Worm (Caenorhabditis elegans): ENCODE measurements around the gene mca-3.

Gene mca-3

DNA sequence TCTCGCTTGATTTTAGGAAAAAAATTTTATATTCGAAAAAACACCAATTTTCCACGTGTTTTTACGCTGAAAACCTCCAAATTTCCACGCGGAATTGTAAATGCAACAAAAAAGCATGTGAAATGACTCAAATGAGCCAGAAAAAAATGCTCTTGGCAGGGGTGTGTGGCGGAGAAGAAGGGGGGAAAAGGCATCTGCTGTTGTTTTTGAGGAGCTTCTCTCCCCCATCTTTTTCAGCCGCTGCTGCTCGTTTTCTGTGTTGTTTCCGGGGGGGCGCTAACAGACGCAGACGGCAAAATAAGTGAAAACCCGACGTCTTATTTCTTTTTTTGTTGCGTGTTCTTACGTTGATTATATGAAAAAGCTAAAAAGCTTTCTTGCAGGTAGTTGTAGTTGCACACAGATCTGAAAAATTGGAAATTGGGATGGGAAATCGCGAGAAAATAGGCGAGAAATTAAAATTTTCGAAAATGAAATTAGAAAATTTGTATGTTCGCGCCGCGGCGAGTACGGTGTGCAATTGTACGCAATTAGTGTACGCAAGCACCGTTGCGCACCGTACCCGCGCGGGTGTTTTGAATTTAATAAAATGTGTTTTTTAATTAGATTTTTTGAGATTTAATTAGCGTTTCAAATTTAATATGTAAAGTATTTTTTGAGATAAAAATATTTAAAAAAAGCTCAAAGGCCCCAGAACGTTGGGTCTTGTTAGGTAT lies 920 bp downstream of the mca-3 start:
- TF ChIP-seq him-1 (tag; optimal IDR thresholded peaks at IDR 0.05) (no peak), W03F9.2 (tag; optimal IDR thresholded peaks at IDR 0.05) (no peak), dao-5 (tag; optimal IDR thresholded peaks at IDR 0.05) (no peak)

DNA sequence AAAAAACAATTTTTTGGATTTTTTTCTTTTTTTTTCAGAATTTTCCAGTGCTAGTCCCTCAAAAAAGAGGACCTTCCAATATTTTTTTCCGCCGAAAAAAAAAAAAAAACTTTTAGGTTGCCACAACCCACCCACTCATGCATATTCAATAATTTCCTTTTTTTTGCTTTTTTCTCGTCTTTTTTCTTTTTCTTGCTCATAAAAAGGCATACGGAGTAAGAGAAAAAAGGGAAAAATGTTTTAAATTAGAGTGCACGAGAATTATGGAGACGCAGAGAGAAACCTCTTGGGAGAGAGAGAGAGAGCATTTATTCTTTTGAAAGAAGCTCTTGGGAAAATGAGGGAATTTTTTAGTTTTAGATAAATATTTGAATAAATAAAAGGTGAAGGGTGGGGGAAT lies 5.0 kb downstream of the mca-3 start:
- TF ChIP-seq him-1 (tag; optimal IDR thresholded peaks at IDR 0.05) = peak; percentile 2
- TF ChIP-seq dao-5 (tag; optimal IDR thresholded peaks at IDR 0.05) = no peak
- TF ChIP-seq W03F9.2 (tag; optimal IDR thresholded peaks at IDR 0.05) = no peak

ce11 chrIV:3121060-3121459 lies 11.9 kb downstream of the mca-3 start:
- TF ChIP-seq W03F9.2 (tag; optimal IDR thresholded peaks at IDR 0.05) (no peak), dao-5 (tag; optimal IDR thresholded peaks at IDR 0.05) (no peak), him-1 (tag; optimal IDR thresholded peaks at IDR 0.05) (no peak)

ce11 chrIV:3101208-3101607 lies 31.7 kb downstream of the mca-3 start:
- TF ChIP-seq dao-5 (tag; optimal IDR thresholded peaks at IDR 0.05) (no peak), him-1 (tag; optimal IDR thresholded peaks at IDR 0.05) (no peak), W03F9.2 (tag; optimal IDR thresholded peaks at IDR 0.05) (no peak)

DNA sequence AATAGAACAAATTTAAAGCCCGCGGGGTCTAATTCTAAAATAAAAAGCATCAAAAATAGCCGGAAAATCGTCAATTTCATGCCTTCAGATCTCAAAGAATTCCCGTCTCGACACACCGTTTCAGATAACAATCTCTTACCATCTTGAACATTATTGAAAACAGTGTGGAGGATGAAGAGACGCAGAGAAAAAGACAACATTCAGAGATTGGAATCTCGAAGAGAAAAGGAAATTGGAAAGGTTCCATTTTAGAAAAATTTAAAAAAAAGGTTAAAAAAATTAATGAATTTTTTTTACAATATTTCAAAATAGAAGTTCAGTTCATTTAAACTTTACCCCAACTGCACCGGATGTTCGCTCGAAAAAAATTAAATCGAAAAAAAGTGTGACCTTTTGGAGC lies 35.9 kb downstream of the mca-3 start:
- TF ChIP-seq dao-5 (tag; optimal IDR thresholded peaks at IDR 0.05) = no peak
- TF ChIP-seq him-1 (tag; optimal IDR thresholded peaks at IDR 0.05) = no peak
- TF ChIP-seq W03F9.2 (tag; optimal IDR thresholded peaks at IDR 0.05) = no peak

- no peak for TF ChIP-seq him-1 (tag; optimal IDR thresholded peaks at IDR 0.05)
Observed at ce11 chrIV:3095995-3096544, 36.9 kb downstream of the mca-3 start.

DNA sequence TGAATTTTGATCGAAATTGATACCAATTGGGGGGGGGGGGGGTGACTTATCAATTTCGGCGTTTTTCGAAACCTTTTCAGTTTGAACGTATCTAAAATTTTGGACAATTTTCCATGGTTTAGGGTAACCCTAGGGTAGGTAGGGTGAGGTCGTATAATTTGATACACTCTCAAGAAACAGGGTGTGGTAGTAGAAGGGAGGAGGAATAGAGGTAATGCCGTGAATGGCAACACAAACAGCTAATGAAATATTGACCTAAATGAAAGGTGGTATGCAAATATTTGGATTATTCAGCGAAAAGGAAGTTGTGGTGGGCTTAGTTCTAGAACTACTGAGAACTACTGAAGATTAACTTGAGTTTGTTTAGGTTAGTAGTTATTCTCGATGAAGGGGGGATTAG lies 40.0 kb downstream of the mca-3 start:
- TF ChIP-seq dao-5 (tag; optimal IDR thresholded peaks at IDR 0.05) (no peak), him-1 (tag; optimal IDR thresholded peaks at IDR 0.05) (no peak), W03F9.2 (tag; optimal IDR thresholded peaks at IDR 0.05) (no peak)

- TF ChIP-seq him-1 (tag; optimal IDR thresholded peaks at IDR 0.05) = no peak
- no peak for TF ChIP-seq dao-5 (tag; optimal IDR thresholded peaks at IDR 0.05)
- TF ChIP-seq W03F9.2 (tag; optimal IDR thresholded peaks at IDR 0.05) = no peak
Observed at ce11 chrIV:3091112-3091511, 41.8 kb downstream of the mca-3 start.

- TF ChIP-seq him-1 (tag; optimal IDR thresholded peaks at IDR 0.05) (no peak), dao-5 (tag; optimal IDR thresholded peaks at IDR 0.05) (no peak), W03F9.2 (tag; optimal IDR thresholded peaks at IDR 0.05) (no peak)
Observed at ce11 chrIV:3089611-3090010, 43.3 kb downstream of the mca-3 start.

ce11 chrIV:3086825-3087224 lies 46.1 kb downstream of the mca-3 start, which contains the start of gene Y67D8C.9:
Y67D8C.9 (minus strand) TSS chrIV:3086925.
- no peak for TF ChIP-seq W03F9.2 (tag; optimal IDR thresholded peaks at IDR 0.05)
- TF ChIP-seq dao-5 (tag; optimal IDR thresholded peaks at IDR 0.05) = no peak
- no peak for TF ChIP-seq him-1 (tag; optimal IDR thresholded peaks at IDR 0.05)

- TF ChIP-seq him-1 (tag; optimal IDR thresholded peaks at IDR 0.05) (no peak), W03F9.2 (tag; optimal IDR thresholded peaks at IDR 0.05) (no peak), dao-5 (tag; optimal IDR thresholded peaks at IDR 0.05) (no peak)
Observed at ce11 chrIV:3076802-3077201, 56.1 kb downstream of the mca-3 start.

- no peak for TF ChIP-seq him-1 (tag; optimal IDR thresholded peaks at IDR 0.05)
- no peak for TF ChIP-seq W03F9.2 (tag; optimal IDR thresholded peaks at IDR 0.05)
- no peak for TF ChIP-seq dao-5 (tag; optimal IDR thresholded peaks at IDR 0.05)
Observed at ce11 chrIV:3076207-3076606, 56.7 kb downstream of the mca-3 start, which contains the start of gene Y67D8C.22. Y67D8C.22 (minus strand) TSS chrIV:3076307.

DNA sequence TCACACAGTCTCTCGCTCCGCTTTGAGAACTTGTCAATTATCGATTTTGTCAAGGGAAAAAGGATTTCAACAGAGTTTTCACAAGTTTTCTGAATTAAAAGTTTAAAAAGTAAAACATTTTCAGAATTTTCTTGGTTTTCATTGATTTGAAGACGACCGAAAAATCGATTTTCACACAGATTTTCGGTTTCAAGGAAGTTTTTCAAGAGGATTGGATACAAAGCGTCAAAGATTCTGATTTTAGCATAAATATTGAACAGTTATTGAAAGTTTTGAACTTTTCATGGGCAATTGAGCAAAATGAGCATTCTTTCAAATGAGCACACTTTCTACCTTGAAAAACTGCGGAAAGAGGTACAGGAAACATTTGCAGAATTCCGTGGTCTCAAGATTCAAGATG lies 61.0 kb downstream of the mca-3 start, which contains the start of gene Y67D8C.2:
Y67D8C.2 (plus strand) TSS at position 301 of the 400 bp plus-strand sequence.
- TF ChIP-seq dao-5 (tag; optimal IDR thresholded peaks at IDR 0.05) = no peak
- TF ChIP-seq W03F9.2 (tag; optimal IDR thresholded peaks at IDR 0.05) = no peak
- no peak for TF ChIP-seq him-1 (tag; optimal IDR thresholded peaks at IDR 0.05)

DNA sequence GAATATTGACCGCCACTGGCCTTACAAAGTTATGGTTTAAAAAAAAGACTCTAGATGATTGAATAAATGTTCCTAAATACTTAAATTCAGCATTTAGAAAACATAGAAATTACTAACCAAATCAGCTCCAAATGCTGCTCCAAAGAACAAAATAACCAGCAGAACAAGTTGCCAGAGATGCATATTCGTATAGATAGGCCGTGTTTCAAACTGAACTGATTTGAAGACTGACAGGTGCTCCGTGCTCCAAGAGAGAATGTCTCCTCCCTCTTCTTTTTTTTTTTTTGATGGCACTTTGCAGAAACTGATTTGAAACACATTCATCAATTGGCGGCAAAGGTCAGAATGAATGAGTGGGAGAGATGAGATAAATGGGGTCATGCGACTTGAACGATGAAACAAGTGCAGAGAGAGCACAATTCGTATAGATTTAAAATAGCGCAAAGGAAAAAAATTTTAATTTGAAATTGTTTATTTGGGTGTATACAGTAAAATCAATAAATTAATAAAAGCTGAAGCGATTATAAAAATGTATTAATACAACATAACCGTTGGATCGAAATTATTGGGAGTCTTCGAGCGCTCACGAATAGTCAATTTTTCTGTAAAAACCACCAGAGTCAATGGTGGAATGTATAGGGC lies 63.2 kb downstream of the mca-3 start, which contains the start of gene cpg-9:
cpg-9 (minus strand) TSS at position 592 of the 642 bp plus-strand sequence.
- no peak for TF ChIP-seq W03F9.2 (tag; optimal IDR thresholded peaks at IDR 0.05)
- no peak for TF ChIP-seq dao-5 (tag; optimal IDR thresholded peaks at IDR 0.05)
- no peak for TF ChIP-seq him-1 (tag; optimal IDR thresholded peaks at IDR 0.05)
